Fruit fly (Drosophila melanogaster): ENCODE results near the gene Smg6.
A peak's percentile ranks its signal among the peaks of the same experiment; 100 is the strongest.

The Smg6 gene

DNA sequence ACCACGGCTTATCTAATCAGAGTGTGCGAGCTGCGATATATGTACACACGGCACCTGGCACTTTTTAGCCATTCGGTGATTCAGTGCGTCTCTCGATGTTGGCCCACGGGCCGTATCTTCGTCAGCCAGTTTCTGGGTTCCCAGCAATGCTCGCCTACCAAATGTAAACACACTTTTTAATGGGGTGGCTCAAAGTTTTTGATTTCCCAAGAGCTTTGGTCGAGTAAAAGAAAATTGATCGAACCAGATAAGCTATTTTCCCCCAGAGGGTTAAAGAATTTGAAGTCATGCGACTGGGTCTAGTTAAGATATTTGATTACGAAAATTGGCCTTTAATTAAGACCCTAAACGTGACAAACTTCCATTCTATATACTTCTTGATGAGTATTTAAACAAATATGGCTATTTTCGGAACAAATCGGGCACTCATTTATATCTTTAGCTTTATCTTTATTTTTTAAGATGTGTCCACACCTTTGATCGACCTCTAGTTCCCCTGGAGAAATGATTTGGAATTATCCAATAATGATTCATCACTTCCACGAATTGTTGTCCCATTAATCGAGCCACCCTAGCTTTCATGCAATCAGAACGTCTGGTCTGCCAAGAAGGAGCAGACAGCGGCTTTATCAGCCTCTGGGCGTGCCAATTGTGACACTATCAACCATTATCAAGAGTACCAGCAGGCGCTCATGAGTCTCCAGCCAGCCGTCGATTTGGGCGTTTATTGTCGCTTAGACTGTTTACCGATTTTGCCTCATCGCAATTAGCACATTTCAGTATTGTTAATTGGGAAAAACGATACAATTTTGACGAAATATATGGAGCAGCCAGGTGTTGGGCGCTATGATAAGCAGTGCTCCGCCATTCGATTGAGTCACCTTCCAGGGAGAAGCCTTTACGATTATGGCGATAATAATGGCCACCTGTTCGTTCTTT lies 5.7 kb downstream of the Smg6 start (continued):
- peak; percentile 31 for TF ChIP-seq fu2 (GFP tag; optimal IDR thresholded peaks at IDR 0.05)
- no peak for TF ChIP-seq CG15601 (tag; optimal IDR thresholded peaks at IDR 0.05)
- TF ChIP-seq CG9215 (GFP tag; IDR thresholded peaks at IDR 0.05) = 0 out of 2 replicates have a peak, but pooled peaks have one; percentile 21
- TF ChIP-seq Bgb (GFP tag; IDR thresholded peaks at IDR 0.05; ENCODE audit: partially characterized antibody) = 0 out of 2 replicates have a peak, but pooled peaks have one; percentile 28
- TF ChIP-seq HHEX (GFP tag; optimal IDR thresholded peaks at IDR 0.05) = peak; percentile 61
- peak; percentile 29 for TF ChIP-seq Hsf (GFP tag; optimal IDR thresholded peaks at IDR 0.05)
- TF ChIP-seq pan (optimal IDR thresholded peaks at IDR 0.05) = no peak
- TF ChIP-seq pan (GFP tag; optimal IDR thresholded peaks at IDR 0.05 in 1 of 2, IDR thresholded peaks at IDR 0.05 in 1 of 2) = peak in 1 of 2 experiments; percentile 9
- no peak for TF ChIP-seq CG15269 (tag; optimal IDR thresholded peaks at IDR 0.05)
- 0 out of 2 replicates have a peak, but pooled peaks have one; percentile 6 for TF ChIP-seq onecut (GFP tag; IDR thresholded peaks at IDR 0.05)
- no peak for TF ChIP-seq CG33557 (GFP tag; optimal IDR thresholded peaks at IDR 0.05)
- TF ChIP-seq CG3407 (GFP tag; optimal IDR thresholded peaks at IDR 0.05) = no peak
- peak; percentile 72 for TF ChIP-seq sd (tag; optimal IDR thresholded peaks at IDR 0.05)
- TF ChIP-seq Usf (GFP tag; optimal IDR thresholded peaks at IDR 0.05) = peak; percentile 6
- peak; percentile 75 for TF ChIP-seq CG2120 (GFP tag; optimal IDR thresholded peaks at IDR 0.05)
- peak; percentile 48 for TF ChIP-seq CG13296 (GFP tag; optimal IDR thresholded peaks at IDR 0.05)
- TF ChIP-seq Chrac-16 (GFP tag; optimal IDR thresholded peaks at IDR 0.05) = peak; percentile 13
- peak; percentile 24 for TF ChIP-seq CG12104 (GFP tag; optimal IDR thresholded peaks at IDR 0.05)
- TF ChIP-seq MTF-1 (GFP tag; optimal IDR thresholded peaks at IDR 0.05; ENCODE audit: borderline replicate concordance) = peak; percentile 50
- TF ChIP-seq cwo (GFP tag; optimal IDR thresholded peaks at IDR 0.05) = peak; percentile 59
- peak; percentile 43 for TF ChIP-seq Nf-YC (tag; optimal IDR thresholded peaks at IDR 0.05)
- peak; percentile 90 for TF ChIP-seq Ets65A (GFP tag)
- TF ChIP-seq CG14860 (GFP tag; IDR thresholded peaks at IDR 0.05; ENCODE audit: partially characterized antibody) = no peak
- TF ChIP-seq sens (GFP tag) = peak; percentile 46
- TF ChIP-seq crol (GFP tag; IDR thresholded peaks at IDR 0.05) = no peak
- no peak for TF ChIP-seq sisA (GFP tag; IDR thresholded peaks at IDR 0.05)
- no peak for TF ChIP-seq D (optimal IDR thresholded peaks at IDR 0.05)
- TF ChIP-seq D (GFP tag; optimal IDR thresholded peaks at IDR 0.05) = no peak
- TF ChIP-seq stc (GFP tag; IDR thresholded peaks at IDR 0.05) = peak; percentile 24; the same call in 1 of the 2 replicates
- TF ChIP-seq sob (GFP tag; IDR thresholded peaks at IDR 0.05) = peak; percentile 26; the same call in 1 of the 2 replicates
- peak; percentile 16 for TF ChIP-seq caup (GFP tag; optimal IDR thresholded peaks at IDR 0.05; ENCODE audit: severe bottlenecking)
- TF ChIP-seq bowl (GFP tag; IDR thresholded peaks at IDR 0.05) = no peak
- TF ChIP-seq Myb (GFP tag; optimal IDR thresholded peaks at IDR 0.05) = peak; percentile 43
- TF ChIP-seq Hand (GFP tag; optimal IDR thresholded peaks at IDR 0.05) = peak; percentile 63
- TF ChIP-seq zfh2 (GFP tag; optimal IDR thresholded peaks at IDR 0.05) = peak; percentile 10
- TF ChIP-seq CG3838 (GFP tag; optimal IDR thresholded peaks at IDR 0.05) = no peak
- no peak for TF ChIP-seq Bdp1 (GFP tag; optimal IDR thresholded peaks at IDR 0.05)
- peak; percentile 23 for TF ChIP-seq phol (tag; optimal IDR thresholded peaks at IDR 0.05)
- peak; percentile 59 for TF ChIP-seq BtbVII (GFP tag; optimal IDR thresholded peaks at IDR 0.05)
- no peak for TF ChIP-seq gt (GFP tag; IDR thresholded peaks at IDR 0.05)
- peak; percentile 45 for TF ChIP-seq HLH54F (GFP tag; optimal IDR thresholded peaks at IDR 0.05)
- peak; percentile 14 for TF ChIP-seq CG15514 (GFP tag; optimal IDR thresholded peaks at IDR 0.05)
- no peak for TF ChIP-seq bab2 (GFP tag; optimal IDR thresholded peaks at IDR 0.05)
- TF ChIP-seq CG10274 (GFP tag; optimal IDR thresholded peaks at IDR 0.05) = peak; percentile 21
- no peak for TF ChIP-seq CG10979 (tag; optimal IDR thresholded peaks at IDR 0.05)

Measured in whole organism, embryonic.